Worm (Caenorhabditis elegans) whole organism, early embryonic: Measurements from ENCODE around the gene T06E4.7.

Experiments used
- B0310.2 ChIP-seq: sonication (generic microtip); optimal IDR thresholded peaks from 2 replicates; lab custom pipeline; 2016; ENCODE audit warnings: mild to moderate bottlenecking, missing genetic modification characterization, missing compliant biosample characterization
- F13C5.2 ChIP-seq: sonication (generic microtip); optimal IDR thresholded peaks from 2 replicates; lab custom pipeline; 2017; ENCODE audit warnings: mild to moderate bottlenecking, missing genetic modification characterization, inconsistent platforms, missing compliant biosample characterization
- aly-1 ChIP-seq: sonication (generic microtip); optimal IDR thresholded peaks from 2 replicates; lab custom pipeline; 2016; ENCODE audit warnings: missing genetic modification characterization, missing compliant biosample characterization
- ama-1 ChIP-seq: fragments of 150-350 bp; optimal IDR thresholded peaks from 2 replicates; lab custom pipeline; 2014
- ceh-13 ChIP-seq: fragments of 200-800 bp; sonication (Bioruptor generic); optimal IDR thresholded peaks from 2 replicates; lab custom pipeline; 2018; ENCODE audit warnings: mild to moderate bottlenecking, missing genetic modification characterization, missing compliant biosample characterization
- ceh-36 ChIP-seq: sonication (generic microtip); optimal IDR thresholded peaks from 2 replicates; lab custom pipeline; 2016; ENCODE audit warnings: missing genetic modification characterization, inconsistent platforms, missing compliant biosample characterization
- ets-7 ChIP-seq: sonication (generic microtip); optimal IDR thresholded peaks from 2 replicates; lab custom pipeline; 2016; ENCODE audit warnings: missing genotype, missing genetic modification characterization, missing compliant biosample characterization
- flt-1 ChIP-seq: fragments of 200-800 bp; sonication (Bioruptor generic); IDR thresholded peaks from 2 replicates; pipeline ENCODE4 v1.3.6; 2022; ENCODE audit warnings: missing genetic modification characterization, missing compliant biosample characterization
- hmbx-1 ChIP-seq: sonication (generic microtip); optimal IDR thresholded peaks from 2 replicates; lab custom pipeline; 2016; ENCODE audit warnings: mild to moderate bottlenecking, missing genetic modification characterization, missing compliant biosample characterization
- hmg-4 ChIP-seq: fragments of 200-800 bp; sonication (Bioruptor generic); optimal IDR thresholded peaks from 2 replicates; lab custom pipeline; 2018; ENCODE audit warnings: mild to moderate bottlenecking, missing genetic modification characterization, missing compliant biosample characterization
- hnd-1 ChIP-seq: sonication (generic microtip); optimal IDR thresholded peaks from 2 replicates; lab custom pipeline; 2016; ENCODE audit warnings: missing genetic modification characterization, missing compliant biosample characterization
- pes-1 ChIP-seq: fragments of 200-800 bp; sonication (Bioruptor generic); IDR thresholded peaks from 2 replicates; pipeline ENCODE4 v1.3.6; 2022; ENCODE audit warnings: missing genetic modification reagents, missing genetic modification characterization, missing compliant biosample characterization
- scrt-1 ChIP-seq: fragments of 200-800 bp; sonication (Bioruptor generic); IDR thresholded peaks from 2 replicates; pipeline ENCODE4 v1.3.6; 2022; ENCODE audit warnings: missing genetic modification characterization, missing compliant biosample characterization
- sea-1 ChIP-seq: fragments of 200-800 bp; sonication (Bioruptor generic); conservative IDR thresholded peaks from 2 replicates; pipeline ENCODE4 v1.3.6; 2022; ENCODE audit warnings: missing genetic modification characterization, missing compliant biosample characterization
- tbx-11 ChIP-seq: fragments of 200-800 bp; sonication (Bioruptor generic); IDR thresholded peaks from 2 replicates; pipeline ENCODE4 v1.3.6; 2022; ENCODE audit warnings: missing genetic modification characterization, missing compliant biosample characterization
- tbx-37 ChIP-seq: fragments of 200-800 bp; sonication (Bioruptor generic); conservative IDR thresholded peaks from 2 replicates; pipeline ENCODE4 v1.3.6; 2022; ENCODE audit warnings: missing genetic modification reagents, missing genetic modification characterization, missing compliant biosample characterization
- tra-4 ChIP-seq: sonication (generic microtip); optimal IDR thresholded peaks from 2 replicates; lab custom pipeline; 2017; ENCODE audit warnings: missing genetic modification characterization, missing compliant biosample characterization

The T06E4.7 gene

DNA sequence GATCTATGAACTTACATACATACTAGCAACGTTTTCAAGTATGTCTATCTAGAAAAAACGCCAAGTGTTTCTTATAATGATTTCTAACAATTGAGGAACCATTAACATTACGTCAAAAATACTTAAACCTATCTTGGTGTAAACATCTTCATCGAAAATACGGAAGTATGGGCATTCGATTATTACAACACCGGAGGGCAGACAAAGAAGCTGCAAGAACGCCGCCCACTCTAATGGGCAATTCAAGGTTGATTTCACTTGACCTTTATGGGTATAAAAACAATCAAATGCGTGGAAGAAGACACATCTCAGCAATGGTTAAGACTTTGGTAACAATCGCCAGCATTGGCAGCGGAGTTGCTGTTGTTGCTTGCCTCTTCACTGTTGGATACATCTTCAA lies 3.4 kb downstream of the T06E4.7 start, which contains the start of gene col-146:
TSS of gene col-146 (plus strand) at position 301 of the 400 bp plus-strand sequence.
- no peak for TF ChIP-seq scrt-1 (GFP tag; lab: Robert Waterston, UW)
- TF ChIP-seq hmg-4 (GFP tag; lab: Kevin White, UChicago): no peak
- TF ChIP-seq ceh-36 (tag; lab: Kevin White, UChicago): no peak
- no peak for TF ChIP-seq hnd-1

- TF ChIP-seq pes-1 (GFP tag; lab: Robert Waterston, UW): no peak
- TF ChIP-seq sea-1 (GFP tag; lab: Robert Waterston, UW): no peak
- no peak for TF ChIP-seq ceh-13
- no peak for TF ChIP-seq flt-1
- no peak for TF ChIP-seq aly-1 (tag; lab: Kevin White, UChicago)
- TF ChIP-seq ama-1 (lab: Kevin White, UChicago): no peak
- TF ChIP-seq hmbx-1 (tag; lab: Kevin White, UChicago): no peak
- TF ChIP-seq tbx-37 (GFP tag; lab: Robert Waterston, UW): no peak
- no peak for TF ChIP-seq ets-7
Observed at ce11 chrV:9630542-9630941, 4.3 kb downstream of the T06E4.7 start.

DNA sequence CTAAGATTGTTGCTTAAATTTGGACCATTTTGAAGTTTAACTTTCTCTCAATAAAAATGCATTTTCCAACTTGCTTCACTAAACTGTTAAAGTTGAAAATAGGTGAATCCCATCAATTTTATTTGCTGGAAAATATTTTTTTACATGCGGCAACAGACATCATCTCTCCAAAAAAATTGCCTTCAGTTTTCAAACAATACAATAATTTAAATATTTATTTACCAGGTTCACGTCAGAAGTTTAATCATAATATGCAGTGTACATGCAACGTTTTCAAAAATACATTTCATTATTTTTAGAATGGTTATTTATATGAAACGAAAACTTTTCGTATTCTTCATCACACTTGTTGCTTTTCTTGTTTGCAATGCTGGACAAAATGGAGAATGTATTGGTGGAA lies 4.7 kb downstream of the T06E4.7 start, which contains the start of gene T06E4.5:
TSS of gene T06E4.5 (plus strand) at position 301 of the 400 bp plus-strand sequence.
- TF ChIP-seq hmbx-1 (tag; lab: Kevin White, UChicago): no peak
- TF ChIP-seq scrt-1 (GFP tag; lab: Robert Waterston, UW): no peak
- TF ChIP-seq B0310.2 (tag; lab: Kevin White, UChicago): no peak
- TF ChIP-seq tbx-11 (GFP tag; lab: Robert Waterston, UW): no peak
- no peak for TF ChIP-seq pes-1 (GFP tag; lab: Robert Waterston, UW)
- TF ChIP-seq F13C5.2 (tag; lab: Kevin White, UChicago): no peak
- no peak for TF ChIP-seq ama-1 (lab: Kevin White, UChicago)
- no peak for TF ChIP-seq hnd-1
- no peak for TF ChIP-seq tra-4 (tag; lab: Kevin White, UChicago)
- no peak for TF ChIP-seq tbx-37 (GFP tag; lab: Robert Waterston, UW)
- TF ChIP-seq ceh-36 (tag; lab: Kevin White, UChicago): no peak
- no peak for TF ChIP-seq flt-1
- no peak for TF ChIP-seq ets-7
- TF ChIP-seq sea-1 (GFP tag; lab: Robert Waterston, UW): no peak
- no peak for TF ChIP-seq hmg-4 (GFP tag; lab: Kevin White, UChicago)
- TF ChIP-seq ceh-13: no peak
- TF ChIP-seq aly-1 (tag; lab: Kevin White, UChicago): no peak

DNA sequence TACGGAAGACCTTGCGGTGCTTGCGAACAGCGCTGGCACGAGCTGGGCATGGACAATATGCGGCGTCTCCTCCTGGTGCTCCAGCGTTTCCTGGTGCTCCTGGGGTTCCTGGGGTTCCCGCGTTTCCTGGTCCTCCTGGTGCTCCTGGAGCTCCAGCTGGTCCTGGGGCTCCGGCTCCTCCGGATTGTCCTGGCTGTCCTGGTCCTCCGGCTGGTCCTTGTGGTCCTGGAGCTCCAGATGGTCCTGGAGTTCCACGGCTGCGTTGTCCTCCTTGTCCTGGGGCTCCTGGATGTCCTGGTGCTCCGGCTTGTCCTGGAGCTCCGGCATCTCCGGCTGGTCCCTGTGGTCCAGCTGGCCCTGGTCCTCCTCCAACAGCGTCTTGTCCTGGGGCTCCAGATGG lies 6.2 kb downstream of the T06E4.7 start:
- TF ChIP-seq hmbx-1 (tag; lab: Kevin White, UChicago): no peak

DNA sequence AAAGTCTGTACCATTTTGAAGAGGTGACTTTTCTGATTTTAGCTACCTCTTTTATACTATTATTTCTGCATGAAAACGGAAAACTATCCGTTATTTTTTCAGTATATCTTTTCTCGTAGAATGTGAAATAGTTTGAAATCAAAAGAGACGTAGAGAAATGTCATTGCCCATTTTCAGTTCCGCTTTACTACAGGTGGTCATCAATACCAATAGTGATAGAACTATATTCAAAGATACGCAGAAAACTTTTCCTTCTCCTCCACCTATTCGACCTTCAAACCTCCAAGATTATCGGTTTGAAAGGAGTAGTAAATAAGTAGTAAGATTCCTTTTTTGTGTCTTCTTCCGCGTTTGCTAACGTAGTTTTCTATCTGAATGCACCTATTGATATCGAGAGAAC lies 7.1 kb downstream of the T06E4.7 start, which contains the start of gene col-147:
TSS of gene col-147 (minus strand) at position 26 of the 400 bp plus-strand sequence.
- TF ChIP-seq sea-1 (GFP tag; lab: Robert Waterston, UW): no peak

- no peak for TF ChIP-seq hmg-4 (GFP tag; lab: Kevin White, UChicago)
- no peak for TF ChIP-seq tra-4 (tag; lab: Kevin White, UChicago)
- TF ChIP-seq scrt-1 (GFP tag; lab: Robert Waterston, UW): no peak
- TF ChIP-seq hnd-1: no peak
- no peak for TF ChIP-seq F13C5.2 (tag; lab: Kevin White, UChicago)
- TF ChIP-seq ceh-13: no peak
- TF ChIP-seq sea-1 (GFP tag; lab: Robert Waterston, UW): no peak
- TF ChIP-seq tbx-37 (GFP tag; lab: Robert Waterston, UW): no peak
- TF ChIP-seq hmbx-1 (tag; lab: Kevin White, UChicago): no peak
- no peak for TF ChIP-seq flt-1
- no peak for TF ChIP-seq B0310.2 (tag; lab: Kevin White, UChicago)
- TF ChIP-seq ets-7: no peak
- TF ChIP-seq aly-1 (tag; lab: Kevin White, UChicago): no peak
Observed at ce11 chrV:9645507-9645906, 19.3 kb downstream of the T06E4.7 start, which contains the start of the genes atl-1 and hcp-2. Gene atl-1, minus strand, starts transcription at chrV:9645595. Gene hcp-2, plus strand, starts transcription at chrV:9645859.

ce11 chrV:9651294-9651693 lies 25.1 kb downstream of the T06E4.7 start, which contains the start of gene T06E4.21:
Gene T06E4.21, plus strand, starts transcription at chrV:9651594.
- no peak for TF ChIP-seq hmbx-1 (tag; lab: Kevin White, UChicago)

- TF ChIP-seq ets-7 (no peak), aly-1 (tag; lab: Kevin White, UChicago) (no peak), hnd-1 (no peak), hmbx-1 (tag; lab: Kevin White, UChicago) (no peak), hmg-4 (GFP tag; lab: Kevin White, UChicago) (no peak), flt-1 (no peak), ceh-36 (tag; lab: Kevin White, UChicago) (no peak), sea-1 (GFP tag; lab: Robert Waterston, UW) (no peak), ama-1 (lab: Kevin White, UChicago) (no peak), tbx-37 (GFP tag; lab: Robert Waterston, UW) (no peak), tra-4 (tag; lab: Kevin White, UChicago) (no peak), ceh-13 (no peak), scrt-1 (GFP tag; lab: Robert Waterston, UW) (no peak), F13C5.2 (tag; lab: Kevin White, UChicago) (no peak), pes-1 (GFP tag; lab: Robert Waterston, UW) (no peak), tbx-11 (GFP tag; lab: Robert Waterston, UW) (no peak), B0310.2 (tag; lab: Kevin White, UChicago) (no peak)
Observed at ce11 chrV:9654154-9654805, 28.1 kb downstream of the T06E4.7 start, which contains the start of gene cyp-29A4. Gene cyp-29A4, plus strand, starts transcription at chrV:9654755.
